Worm (Caenorhabditis elegans) whole organism, late embryonic: Measurements from ENCODE around the gene Y42G9A.3.

ENCODE experiments used
- ahr-1 ChIP-seq: sonication (generic microtip); optimal IDR thresholded peaks from 2 replicates; lab custom pipeline; 2016; ENCODE audit warnings: missing genetic modification characterization, missing compliant biosample characterization
- ama-1 ChIP-seq: fragments of 150-350 bp; optimal IDR thresholded peaks from 2 replicates; lab custom pipeline; 2014
- dmd-4 ChIP-seq: sonication (generic microtip); optimal IDR thresholded peaks from 2 replicates; lab custom pipeline; 2016; ENCODE audit warnings: borderline replicate concordance, missing genetic modification characterization, missing compliant biosample characterization
- elt-4 ChIP-seq: sonication (generic microtip); optimal IDR thresholded peaks from 2 replicates; lab custom pipeline; 2016; ENCODE audit warnings: missing genetic modification characterization, missing compliant biosample characterization
- fax-1 ChIP-seq: sonication (generic microtip); optimal IDR thresholded peaks from 2 replicates; lab custom pipeline; 2016; ENCODE audit warnings: missing genotype, missing genetic modification characterization, missing compliant biosample characterization
- lim-6 ChIP-seq: sonication (generic microtip); optimal IDR thresholded peaks from 2 replicates; lab custom pipeline; 2016; ENCODE audit warnings: missing genetic modification characterization, missing compliant biosample characterization
- nfya-1 ChIP-seq: sonication (generic microtip); optimal IDR thresholded peaks from 2 replicates; lab custom pipeline; 2017; ENCODE audit warnings: missing genetic modification characterization, mild to moderate bottlenecking, missing compliant biosample characterization, antibody characterized with exemption, moderate library complexity
- nhr-11 ChIP-seq: fragments of 150-350 bp; optimal IDR thresholded peaks from 2 replicates; lab custom pipeline; 2014; ENCODE audit warnings: missing biosample characterization, missing genetic modification characterization
- pha-4 ChIP-seq: fragments of 150-350 bp; optimal IDR thresholded peaks from 2 replicates; lab custom pipeline; 2018; ENCODE audit warnings: missing biosample characterization, missing genetic modification reagents, missing genetic modification characterization
- rnt-1 ChIP-seq: sonication (generic microtip); optimal IDR thresholded peaks from 2 replicates; lab custom pipeline; 2016; ENCODE audit warnings: missing genetic modification characterization, missing compliant biosample characterization
- tbx-7 ChIP-seq: sonication (generic microtip); optimal IDR thresholded peaks from 2 replicates; lab custom pipeline; 2016; ENCODE audit warnings: missing genotype, missing genetic modification characterization, missing compliant biosample characterization
- ztf-16 ChIP-seq: sonication (generic microtip); optimal IDR thresholded peaks from 2 replicates; lab custom pipeline; 2017; ENCODE audit warnings: missing genetic modification characterization, missing compliant biosample characterization

DNA sequence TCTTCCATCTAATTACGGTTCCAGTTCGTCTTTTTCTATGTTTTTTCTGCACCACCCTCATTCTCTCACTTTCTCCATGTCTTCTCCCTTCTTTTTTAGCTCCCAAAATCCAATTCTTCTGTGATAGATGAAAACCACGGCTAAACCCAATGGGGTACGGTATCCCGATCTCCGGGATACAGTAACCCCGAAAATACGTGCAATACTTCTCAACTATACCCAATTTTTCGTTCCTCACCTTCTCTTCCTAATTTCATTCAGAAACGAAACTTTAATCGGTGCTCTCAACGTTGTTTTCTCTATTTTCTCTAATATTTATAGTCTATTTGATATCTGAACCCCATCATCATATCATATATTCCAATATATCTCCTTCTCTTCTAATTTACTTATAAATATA is 22.4 kb upstream of the Y42G9A.3 start:
- TF ChIP-seq ama-1 (lab: Kevin White, UChicago) (no peak), ztf-16 (tag; lab: Kevin White, UChicago) (no peak), dmd-4 (tag; lab: Kevin White, UChicago) (no peak), pha-4 (no peak), fax-1 (no peak), lim-6 (tag; lab: Kevin White, UChicago) (no peak), ahr-1 (tag; lab: Kevin White, UChicago) (no peak), tbx-7 (no peak), nhr-11 (tag; lab: Kevin White, UChicago) (no peak), elt-4 (no peak), rnt-1 (tag; lab: Kevin White, UChicago) (no peak), nfya-1 (no peak)
